Fruit fly (Drosophila melanogaster) whole organism, embryonic: ENCODE measurements around the gene Pvr.
A peak's percentile ranks its signal among the peaks of the same experiment; 100 is the strongest.

ENCODE experiments used
- Atf-2 ChIP-seq: fragments of 200-800 bp; sonication (Bioruptor generic); optimal IDR thresholded peaks from 2 replicates; lab custom pipeline; 2016; ENCODE audit warnings: missing biosample characterization, missing genetic modification characterization
- Atf6 ChIP-seq: fragments of 200-800 bp; sonication (Bioruptor generic); IDR thresholded peaks from 2 replicates; pipeline ENCODE4 v1.3.6; 2022; ENCODE audit warnings: missing biosample characterization, missing genetic modification characterization
- B-H1 ChIP-seq: fragments of 200-800 bp; sonication (Bioruptor generic); IDR thresholded peaks from 3 replicates; pipeline ENCODE4 v1.3.6; 2022; ENCODE audit warnings: missing biosample characterization, missing genetic modification characterization
- CG10209 ChIP-seq: fragments of 200-800 bp; sonication (Bioruptor generic); optimal IDR thresholded peaks from 3 replicates; lab custom pipeline; 2017; ENCODE audit warnings: missing biosample characterization, mild to moderate bottlenecking, missing genetic modification characterization, missing genetic modification reagents
- CG12391 ChIP-seq: fragments of 200-800 bp; sonication (Bioruptor generic); optimal IDR thresholded peaks from 3 replicates; lab custom pipeline; 2018; ENCODE audit warnings: missing biosample characterization, mild to moderate bottlenecking, missing genetic modification characterization, moderate library complexity
- CG13123 ChIP-seq: fragments of 200-800 bp; sonication (Bioruptor generic); optimal IDR thresholded peaks from 2 replicates; lab custom pipeline; 2016; ENCODE audit warnings: missing biosample characterization, missing genetic modification characterization
- CG17328 ChIP-seq: fragments of 200-800 bp; sonication (Bioruptor generic); IDR thresholded peaks from 2 replicates; pipeline ENCODE4 v1.3.6; 2022; ENCODE audit warnings: missing biosample characterization, missing genetic modification characterization
- CG18764 ChIP-seq: fragments of 200-800 bp; sonication (Bioruptor generic); optimal IDR thresholded peaks from 3 replicates; lab custom pipeline; 2016; ENCODE audit warnings: missing biosample characterization, missing genetic modification characterization
- CG30020 ChIP-seq: fragments of 200-800 bp; optimal IDR thresholded peaks from 2 replicates; lab custom pipeline; 2019; ENCODE audit warnings: missing biosample characterization, mild to moderate bottlenecking, missing genetic modification characterization, moderate library complexity
- CG30403 ChIP-seq: fragments of 200-800 bp; sonication (Bioruptor generic); optimal IDR thresholded peaks from 3 replicates; lab custom pipeline; 2016; ENCODE audit warnings: missing biosample characterization, missing genetic modification characterization
- CG3163 ChIP-seq: fragments of 200-800 bp; sonication (Bioruptor generic); optimal IDR thresholded peaks from 3 replicates; lab custom pipeline; 2016; ENCODE audit warnings: missing biosample characterization, missing genetic modification characterization
- CG4404 ChIP-seq: fragments of 200-800 bp; sonication (Bioruptor generic); IDR thresholded peaks from 2 replicates; pipeline ENCODE4 v1.3.6; 2022; ENCODE audit warnings: missing biosample characterization, missing genetic modification characterization
- CG4854 ChIP-seq: fragments of 200-800 bp; sonication (Bioruptor generic); optimal IDR thresholded peaks from 2 replicates; lab custom pipeline; 2016; ENCODE audit warnings: missing biosample characterization, missing genetic modification characterization, inconsistent platforms
- CG6683 ChIP-seq: fragments of 200-800 bp; sonication (Bioruptor generic); optimal IDR thresholded peaks from 2 replicates; lab custom pipeline; 2017; ENCODE audit warnings: missing biosample characterization, mild to moderate bottlenecking, missing genetic modification characterization, missing genetic modification reagents
- CG6765 ChIP-seq: fragments of 200-800 bp; sonication (Bioruptor generic); optimal IDR thresholded peaks from 3 replicates; lab custom pipeline; 2017; ENCODE audit warnings: missing biosample characterization, mild to moderate bottlenecking, missing genetic modification characterization
- CG6791 ChIP-seq: fragments of 200-800 bp; sonication (Bioruptor generic); IDR thresholded peaks from 3 replicates; pipeline ENCODE4 v1.3.6; 2022; ENCODE audit warnings: missing biosample characterization, missing genetic modification characterization; ENCODE audit not compliant: partially characterized antibody
- CG7271 ChIP-seq: fragments of 200-800 bp; sonication (Bioruptor generic); optimal IDR thresholded peaks from 2 replicates; lab custom pipeline; 2018; ENCODE audit warnings: missing biosample characterization, mild to moderate bottlenecking, missing genetic modification characterization, moderate library complexity
- CG7357 ChIP-seq: fragments of 200-800 bp; sonication (Bioruptor generic); IDR thresholded peaks from 3 replicates; pipeline ENCODE4 v1.3.6; 2022; ENCODE audit warnings: missing biosample characterization, missing genetic modification characterization
- CG7839 ChIP-seq: fragments of 200-800 bp; sonication (Bioruptor generic); optimal IDR thresholded peaks from 3 replicates; lab custom pipeline; 2018; ENCODE audit warnings: missing biosample characterization, mild to moderate bottlenecking, missing genetic modification characterization, moderate library complexity
- CG8359 ChIP-seq: fragments of 200-800 bp; sonication (Bioruptor generic); optimal IDR thresholded peaks from 2 replicates; lab custom pipeline; 2017; ENCODE audit warnings: missing biosample characterization, mild to moderate bottlenecking, missing genetic modification characterization, borderline replicate concordance
- Dip3 ChIP-seq: fragments of 200-800 bp; sonication (Bioruptor generic); optimal IDR thresholded peaks from 3 replicates; lab custom pipeline; 2016; ENCODE audit warnings: missing biosample characterization, missing genetic modification characterization
- Drgx ChIP-seq: fragments of 200-800 bp; sonication (Bioruptor generic); IDR thresholded peaks from 2 replicates; pipeline ENCODE4 v1.3.6; 2022; ENCODE audit warnings: missing biosample characterization, missing genetic modification characterization
- ERR ChIP-seq: fragments of 200-800 bp; sonication (Bioruptor generic); optimal IDR thresholded peaks from 2 replicates; lab custom pipeline; 2016; ENCODE audit warnings: missing biosample characterization, missing genetic modification characterization
- Gsc ChIP-seq: fragments of 200-800 bp; sonication (Bioruptor generic); IDR thresholded peaks from 2 replicates; pipeline ENCODE4 v1.3.6; 2022; ENCODE audit warnings: missing biosample characterization, missing genetic modification characterization
- HLH3B ChIP-seq: fragments of 200-800 bp; sonication (Bioruptor generic); IDR thresholded peaks from 2 replicates; pipeline ENCODE4 v1.3.6; 2022; ENCODE audit warnings: missing biosample characterization, missing genetic modification characterization
- HmgZ ChIP-seq: fragments of 200-800 bp; sonication (Bioruptor generic); optimal IDR thresholded peaks from 2 replicates; lab custom pipeline; 2018; ENCODE audit warnings: missing biosample characterization, mild to moderate bottlenecking, missing genetic modification characterization
- Hmx ChIP-seq: fragments of 200-800 bp; sonication (Bioruptor generic); optimal IDR thresholded peaks from 2 replicates; lab custom pipeline; 2016; ENCODE audit warnings: missing biosample characterization, missing genetic modification characterization
- Med ChIP-seq: fragments of 200-800 bp; sonication (Bioruptor generic); peaks from one replicate; lab custom pipeline; 2016; ENCODE audit warnings: missing biosample characterization, missing genetic modification characterization, mild to moderate bottlenecking, inconsistent platforms, moderate library complexity
- Oli ChIP-seq: fragments of 200-800 bp; sonication (Bioruptor generic); optimal IDR thresholded peaks from 2 replicates; lab custom pipeline; 2018; ENCODE audit warnings: missing biosample characterization, mild to moderate bottlenecking, missing genetic modification characterization, moderate library complexity
- Opbp ChIP-seq: fragments of 200-800 bp; sonication (Bioruptor generic); IDR thresholded peaks from 3 replicates; pipeline ENCODE4 v1.3.6; 2022; ENCODE audit warnings: missing biosample characterization, missing genetic modification characterization; ENCODE audit not compliant: partially characterized antibody
- Pdp1 ChIP-seq, 2 experiments: fragments of 200-800 bp; sonication (Bioruptor generic); optimal IDR thresholded peaks; 3 replicates each; lab custom pipeline; 2016; ENCODE audit warnings: missing biosample characterization in 2 of 2, missing genetic modification characterization in 2 of 2, mild to moderate bottlenecking in 1 of 2, moderate library complexity in 1 of 2
- Six4 ChIP-seq: fragments of 200-800 bp; sonication (Bioruptor generic); optimal IDR thresholded peaks from 2 replicates; lab custom pipeline; 2016; ENCODE audit warnings: missing biosample characterization, missing genetic modification characterization
- Xbp1 ChIP-seq: fragments of 200-800 bp; sonication (Bioruptor generic); optimal IDR thresholded peaks from 3 replicates; lab custom pipeline; 2016; ENCODE audit warnings: missing biosample characterization, mild to moderate bottlenecking, missing genetic modification characterization
- Xrp1 ChIP-seq: fragments of 200-800 bp; sonication (Bioruptor generic); IDR thresholded peaks from 2 replicates; pipeline ENCODE4 v1.3.6; 2022; ENCODE audit warnings: missing biosample characterization, missing genetic modification characterization
- al ChIP-seq: fragments of 200-800 bp; sonication (Bioruptor generic); IDR thresholded peaks from 2 replicates; pipeline ENCODE4 v1.3.6; 2022; ENCODE audit warnings: missing biosample characterization, missing genetic modification characterization
- corto ChIP-seq: fragments of 200-800 bp; sonication (Bioruptor generic); optimal IDR thresholded peaks from 2 replicates; lab custom pipeline; 2016; ENCODE audit warnings: missing biosample characterization, mild to moderate bottlenecking, missing genetic modification characterization, moderate library complexity
- dm ChIP-seq: fragments of 200-800 bp; sonication (Bioruptor generic); optimal IDR thresholded peaks from 3 replicates; lab custom pipeline; 2016; ENCODE audit warnings: missing biosample characterization, missing genetic modification characterization
- dysf ChIP-seq: fragments of 200-800 bp; sonication (Bioruptor generic); IDR thresholded peaks from 3 replicates; pipeline ENCODE4 v1.3.6; 2022; ENCODE audit warnings: missing biosample characterization, missing genetic modification characterization
- ems ChIP-seq: fragments of 200-800 bp; sonication (Bioruptor generic); optimal IDR thresholded peaks from 3 replicates; lab custom pipeline; 2016; ENCODE audit warnings: missing biosample characterization, missing genetic modification characterization
- en ChIP-seq: fragments of 200-800 bp; sonication (Bioruptor generic); optimal IDR thresholded peaks from 2 replicates; lab custom pipeline; 2016; ENCODE audit warnings: missing biosample characterization, missing genetic modification characterization
- esg ChIP-seq: fragments of 200-800 bp; sonication (Bioruptor generic); conservative IDR thresholded peaks from 2 replicates; pipeline ENCODE4 v1.3.6; 2022; ENCODE audit warnings: missing biosample characterization, missing genetic modification characterization
- hkb ChIP-seq, 2 experiments: fragments of 200-800 bp in 1 of 2; fragments of >200 bp in 1 of 2; sonication (Bioruptor generic) in 1 of 2; IDR thresholded peaks in 1 of 2; optimal IDR thresholded peaks in 1 of 2; 2 replicates each; pipeline versions ENCODE4 v1.3.6 to Lab custom; 2017 to 2022; ENCODE audit warnings: missing biosample characterization in 1 of 2, missing genetic modification characterization in 1 of 2
- lbe ChIP-seq: fragments of 200-800 bp; sonication (Bioruptor generic); optimal IDR thresholded peaks from 2 replicates; lab custom pipeline; 2016; ENCODE audit warnings: missing biosample characterization, mild to moderate bottlenecking, missing genetic modification characterization
- mam ChIP-seq: fragments of 200-800 bp; sonication (Bioruptor generic); optimal IDR thresholded peaks from 3 replicates; lab custom pipeline; 2016; ENCODE audit warnings: missing biosample characterization, missing genetic modification characterization
- nom ChIP-seq: fragments of 200-800 bp; sonication (Bioruptor generic); optimal IDR thresholded peaks from 2 replicates; lab custom pipeline; 2017; ENCODE audit warnings: missing biosample characterization, missing genetic modification characterization, mild to moderate bottlenecking, moderate library complexity, missing genetic modification reagents
- pho ChIP-seq: fragments of 200-800 bp; sonication (Bioruptor generic); optimal IDR thresholded peaks from 2 replicates; lab custom pipeline; 2016; ENCODE audit warnings: missing biosample characterization, missing genetic modification characterization
- sr ChIP-seq: fragments of 200-800 bp; sonication (Bioruptor generic); IDR thresholded peaks from 3 replicates; pipeline ENCODE4 v1.3.6; 2022; ENCODE audit warnings: missing biosample characterization, missing genetic modification characterization
- stc ChIP-seq: fragments of 200-800 bp; sonication (Bioruptor generic); IDR thresholded peaks from 2 replicates; pipeline ENCODE4 v1.3.6; 2022; ENCODE audit warnings: missing biosample characterization, missing genetic modification characterization
- vnd ChIP-seq: fragments of 200-800 bp; sonication (Bioruptor generic); IDR thresholded peaks from 3 replicates; pipeline ENCODE4 v1.3.6; 2022; ENCODE audit warnings: missing biosample characterization, missing genetic modification characterization; ENCODE audit not compliant: partially characterized antibody
- wdn ChIP-seq: fragments of 200-800 bp; sonication (Bioruptor generic); IDR thresholded peaks from 2 replicates; pipeline ENCODE4 v1.3.6; 2022; ENCODE audit warnings: missing biosample characterization, missing genetic modification characterization

The Pvr gene

dm6 chr2L:8229628-8230027 lies 10.1 kb downstream of the Pvr start (continued):
- TF ChIP-seq hkb (optimal IDR thresholded peaks at IDR 0.05; lab: Kevin White, UChicago) (no peak), hkb (GFP tag; IDR thresholded peaks at IDR 0.05; lab: Robert Waterston, UW) (peak; percentile 50; the same call in 1 of the 2 replicates), Xrp1 (peak; percentile 71; the same call in 1 of the 2 replicates), dm (GFP tag; lab: Kevin White, UChicago) (no peak), CG30020 (no peak), CG7839 (peak; percentile 40), HLH3B (peak; percentile 57; the same call in 1 of the 2 replicates), CG6765 (GFP tag; lab: Kevin White, UChicago) (no peak), Atf-2 (GFP tag; lab: Kevin White, UChicago) (peak; percentile 19), Opbp (GFP tag; lab: Robert Waterston, UW) (no peak), nom (peak; percentile 11), Hmx (no peak), vnd (GFP tag; lab: Robert Waterston, UW) (no peak), CG13123 (GFP tag; lab: Kevin White, UChicago) (no peak), Oli (tag; lab: Kevin White, UChicago) (peak; percentile 31), ERR (GFP tag; lab: Kevin White, UChicago) (no peak), Pdp1 (GFP tag; optimal IDR thresholded peaks at IDR 0.05; lab: Kevin White, UChicago) (peak in 1 of 2 experiments; percentile 76), Med (GFP tag; lab: Kevin White, UChicago) (peak; percentile 86), wdn (GFP tag; lab: Robert Waterston, UW) (peak; percentile 36; the same call in 1 of the 2 replicates), CG4854 (GFP tag; lab: Kevin White, UChicago) (no peak), Atf6 (GFP tag; lab: Robert Waterston, UW) (peak; percentile 60; the same call in 1 of the 2 replicates), CG4404 (GFP tag; lab: Robert Waterston, UW) (0 out of 2 replicates have a peak, but pooled peaks have one; percentile 25), Xbp1 (GFP tag; lab: Kevin White, UChicago) (peak; percentile 20), ems (GFP tag; lab: Kevin White, UChicago) (peak; percentile 18), sr (GFP tag; lab: Robert Waterston, UW) (no peak), CG10209 (peak; percentile 0), Gsc (GFP tag; lab: Robert Waterston, UW) (no peak), dysf (GFP tag; lab: Robert Waterston, UW) (peak; percentile 46; the same call in 1 of the 3 replicates), CG12391 (tag; lab: Kevin White, UChicago) (peak; percentile 38), HmgZ (tag; lab: Kevin White, UChicago) (no peak), corto (GFP tag; lab: Kevin White, UChicago) (peak; percentile 40), esg (peak; percentile 33; the same call in 1 of the 2 replicates), CG17328 (GFP tag; lab: Robert Waterston, UW) (peak; percentile 62; the same call in 1 of the 2 replicates), CG6791 (GFP tag; lab: Robert Waterston, UW) (no peak), CG3163 (GFP tag; lab: Kevin White, UChicago) (no peak), CG7271 (tag; lab: Kevin White, UChicago) (no peak), al (GFP tag; lab: Robert Waterston, UW) (no peak), CG8359 (GFP tag; lab: Kevin White, UChicago) (no peak), lbe (GFP tag; lab: Kevin White, UChicago) (peak; percentile 42), CG18764 (no peak), CG30403 (GFP tag; lab: Kevin White, UChicago) (peak; percentile 11), Dip3 (GFP tag; lab: Kevin White, UChicago) (peak; percentile 11), pho (GFP tag; lab: Kevin White, UChicago) (no peak), Six4 (peak; percentile 2), CG6683 (GFP tag; lab: Kevin White, UChicago) (no peak), CG7357 (GFP tag; lab: Robert Waterston, UW) (peak; percentile 33; the same call in 1 of the 3 replicates), en (GFP tag; lab: Kevin White, UChicago) (no peak), stc (GFP tag; lab: Robert Waterston, UW) (peak; percentile 46; the same call in 1 of the 2 replicates), mam (peak; percentile 14), B-H1 (GFP tag; lab: Robert Waterston, UW) (peak; percentile 26; the same call in 2 of the 3 replicates), Drgx (peak; percentile 77)
